Worm (Caenorhabditis elegans): ENCODE results near the gene F07H5.13.

Gene F07H5.13

ce11 chrII:8747246-8747938, 43.0 kb upstream of the F07H5.13 start (continued):
- TF ChIP-seq gei-17 (GFP tag; optimal IDR thresholded peaks at IDR 0.05) (no peak), cebp-2 (GFP tag; IDR thresholded peaks at IDR 0.05) (0 out of 2 replicates have a peak, but pooled peaks have one; percentile 23), Y95B8A.8 (GFP tag; IDR thresholded peaks at IDR 0.05) (peak; percentile 82; the same call in 1 of the 2 replicates), B0019.2 (GFP tag; conservative IDR thresholded peaks at IDR 0.05) (no peak)

- TF ChIP-seq tlf-1 (GFP tag; optimal IDR thresholded peaks at IDR 0.05): no peak
- TF ChIP-seq cebp-1 (GFP tag; IDR thresholded peaks at IDR 0.05): peak; percentile 50; the same call in 1 of the 2 replicates
- peak; percentile 27 for TF ChIP-seq cebp-1 (tag; optimal IDR thresholded peaks at IDR 0.05)
- peak; percentile 49 for TF ChIP-seq ZK185.1 (tag; optimal IDR thresholded peaks at IDR 0.05; ENCODE audit: poor library complexity, severe bottlenecking)
- no peak for TF ChIP-seq attf-5 (GFP tag; optimal IDR thresholded peaks at IDR 0.05)
- TF ChIP-seq lin-26 (GFP tag; IDR thresholded peaks at IDR 0.05): no peak
- TF ChIP-seq C17E4.6 (GFP tag; IDR thresholded peaks at IDR 0.05): no peak
- peak; percentile 58 for TF ChIP-seq tbx-9 (tag; optimal IDR thresholded peaks at IDR 0.05; ENCODE audit: borderline replicate concordance)
- TF ChIP-seq fkh-3 (tag; optimal IDR thresholded peaks at IDR 0.05): no peak
- TF ChIP-seq B0019.2 (GFP tag; conservative IDR thresholded peaks at IDR 0.05): no peak
- TF ChIP-seq zfh-2 (GFP tag; conservative IDR thresholded peaks at IDR 0.05): peak; percentile 73
- no peak for TF ChIP-seq nfya-1 (tag; optimal IDR thresholded peaks at IDR 0.05; ENCODE audit: borderline replicate concordance, insufficient read depth)
- TF ChIP-seq T26A5.8 (tag; optimal IDR thresholded peaks at IDR 0.05): no peak
- no peak for TF ChIP-seq lsl-1 (GFP tag; optimal IDR thresholded peaks at IDR 0.05)
- TF ChIP-seq ama-1 (optimal IDR thresholded peaks at IDR 0.05): no peak
- TF ChIP-seq ama-1 (GFP tag; optimal IDR thresholded peaks at IDR 0.05): peak in 1 of 2 experiments; percentile 22
- peak; percentile 4 for TF ChIP-seq F52B5.7 (tag; optimal IDR thresholded peaks at IDR 0.05)
- 0 out of 2 replicates have a peak, but pooled peaks have one; percentile 25 for TF ChIP-seq ztf-28 (GFP tag; IDR thresholded peaks at IDR 0.05)
- no peak for TF ChIP-seq mcd-1 (GFP tag; IDR thresholded peaks at IDR 0.05)
- no peak for TF ChIP-seq madf-3 (GFP tag; IDR thresholded peaks at IDR 0.05)
- TF ChIP-seq F55B11.4 (tag; optimal IDR thresholded peaks at IDR 0.05; ENCODE audit: borderline replicate concordance, insufficient read depth): no peak
- no peak for TF ChIP-seq chd-7 (tag; optimal IDR thresholded peaks at IDR 0.05)
- TF ChIP-seq sptf-2 (GFP tag; optimal IDR thresholded peaks at IDR 0.05): no peak
- TF ChIP-seq dox-1 (GFP tag; IDR thresholded peaks at IDR 0.05): peak; percentile 10; the same call in 1 of the 2 replicates
Measured at ce11 chrII:8747939-8748352, 42.4 kb upstream of the F07H5.13 start.

ce11 chrII:8748638-8749037, 41.7 kb upstream of the F07H5.13 start:
- TF ChIP-seq B0019.2 (GFP tag; conservative IDR thresholded peaks at IDR 0.05): no peak
- no peak for TF ChIP-seq repo-1 (tag; optimal IDR thresholded peaks at IDR 0.05)
- TF ChIP-seq nfya-1 (tag; optimal IDR thresholded peaks at IDR 0.05; ENCODE audit: borderline replicate concordance, insufficient read depth): no peak
- no peak for TF ChIP-seq T07F8.4 (tag; optimal IDR thresholded peaks at IDR 0.05)
- TF ChIP-seq zim-3 (tag; optimal IDR thresholded peaks at IDR 0.05): no peak
- TF ChIP-seq F22D6.2 (tag; optimal IDR thresholded peaks at IDR 0.05): no peak
- TF ChIP-seq egl-44 (GFP tag; IDR thresholded peaks at IDR 0.05): no peak
- no peak for TF ChIP-seq F23B12.7 (tag; optimal IDR thresholded peaks at IDR 0.05; ENCODE audit: insufficient read depth)
- no peak for TF ChIP-seq die-1 (tag; optimal IDR thresholded peaks at IDR 0.05)
- no peak for TF ChIP-seq tbp1 (GFP tag; optimal IDR thresholded peaks at IDR 0.05)
- TF ChIP-seq fkh-3 (tag; optimal IDR thresholded peaks at IDR 0.05): no peak
- no peak for TF ChIP-seq attf-5 (GFP tag; optimal IDR thresholded peaks at IDR 0.05)
- TF ChIP-seq ama-1 (optimal IDR thresholded peaks at IDR 0.05): no peak
- no peak for TF ChIP-seq ama-1 (GFP tag; optimal IDR thresholded peaks at IDR 0.05)
- TF ChIP-seq ceh-27 (GFP tag; optimal IDR thresholded peaks at IDR 0.05): no peak
- no peak for TF ChIP-seq lsy-27 (tag; optimal IDR thresholded peaks at IDR 0.05; ENCODE audit: borderline replicate concordance, insufficient read depth)
- no peak for TF ChIP-seq F33H1.4 (GFP tag; IDR thresholded peaks at IDR 0.05)
